Worm (Caenorhabditis elegans) whole organism, L1 larva: Measurements from ENCODE around the gene Y69A2AR.32.
A peak's percentile ranks its signal among the peaks of the same experiment; 100 is the strongest.

ENCODE experiments used
- C04F5.9 ChIP-seq: sonication (generic microtip); optimal IDR thresholded peaks from 2 replicates; lab custom pipeline; 2016; ENCODE audit warnings: missing genetic modification characterization, missing compliant biosample characterization
- F16B12.6 ChIP-seq: fragments of 150-350 bp; optimal IDR thresholded peaks from 2 replicates; lab custom pipeline; 2014; ENCODE audit warnings: missing biosample characterization, missing genetic modification characterization
- Y116A8C.19 ChIP-seq: sonication (generic microtip); optimal IDR thresholded peaks from 2 replicates; lab custom pipeline; 2016; ENCODE audit warnings: missing compliant biosample characterization, missing genetic modification characterization, borderline replicate concordance
- ama-1 ChIP-seq: fragments of 150-350 bp; optimal IDR thresholded peaks from 2 replicates; lab custom pipeline; 2014
- blmp-1 ChIP-seq: fragments of 150-350 bp; optimal IDR thresholded peaks from 2 replicates; lab custom pipeline; 2014; ENCODE audit warnings: missing biosample characterization, missing genetic modification characterization
- ces-1 ChIP-seq: fragments of 150-350 bp; optimal IDR thresholded peaks from 2 replicates; lab custom pipeline; 2014; ENCODE audit warnings: missing biosample characterization, missing genetic modification reagents, missing genetic modification characterization
- dsc-1 ChIP-seq: sonication (generic microtip); optimal IDR thresholded peaks from 2 replicates; lab custom pipeline; 2016; ENCODE audit warnings: mild to moderate bottlenecking, missing genetic modification characterization, missing compliant biosample characterization
- efl-1 ChIP-seq, 4 experiments: fragments of 150-350 bp; optimal IDR thresholded peaks in 3 of 4; peaks in 1 of 4; 1 replicate in 1 of 4; 2 replicates in 3 of 4; lab custom pipeline; 2014; ENCODE audit warnings: missing biosample characterization in 2 of 4, missing genetic modification characterization in 2 of 4, missing genetic modification reagents in 2 of 4
- egl-27 ChIP-seq, 2 experiments: fragments of 150-350 bp in 1 of 2; sonication (generic microtip); optimal IDR thresholded peaks; 3 replicates each; lab custom pipeline; 2017 to 2018; ENCODE audit warnings: missing biosample characterization in 2 of 2, missing genetic modification characterization in 2 of 2, missing genetic modification reagents in 2 of 2
- elt-2 ChIP-seq: sonication (generic microtip); optimal IDR thresholded peaks from 2 replicates; lab custom pipeline; 2016; ENCODE audit warnings: missing genetic modification characterization, mild to moderate bottlenecking, inconsistent platforms, missing compliant biosample characterization, missing genetic modification reagents
- elt-3 ChIP-seq, 6 experiments: fragments of 150-350 bp in 1 of 6; sonication (generic microtip); optimal IDR thresholded peaks; 2 replicates each; lab custom pipeline; 2017 to 2018; ENCODE audit warnings: missing biosample characterization in 6 of 6, missing genetic modification characterization in 6 of 6, inconsistent platforms in 1 of 6
- fkh-4 ChIP-seq: sonication (generic microtip); optimal IDR thresholded peaks from 2 replicates; lab custom pipeline; 2016; ENCODE audit warnings: missing compliant biosample characterization, missing genetic modification characterization, borderline replicate concordance
- fkh-8 ChIP-seq: sonication (generic microtip); optimal IDR thresholded peaks from 2 replicates; lab custom pipeline; 2016; ENCODE audit warnings: mild to moderate bottlenecking, missing genetic modification characterization, missing compliant biosample characterization
- fos-1 ChIP-seq: fragments of 150-350 bp; optimal IDR thresholded peaks from 2 replicates; lab custom pipeline; 2014; ENCODE audit warnings: missing biosample characterization, missing genetic modification characterization
- hlh-17 ChIP-seq: fragments of 200-800 bp; sonication (Bioruptor generic); optimal IDR thresholded peaks from 2 replicates; lab custom pipeline; 2018; ENCODE audit warnings: missing genetic modification characterization, mild to moderate bottlenecking, missing compliant biosample characterization, moderate library complexity, borderline replicate concordance
- jun-1 ChIP-seq: fragments of 150-350 bp; optimal IDR thresholded peaks from 2 replicates; lab custom pipeline; 2014; ENCODE audit warnings: missing biosample characterization, missing genetic modification reagents, missing genetic modification characterization
- lin-14 ChIP-seq: fragments of 200-800 bp; sonication (Bioruptor generic); optimal IDR thresholded peaks from 2 replicates; lab custom pipeline; 2018; ENCODE audit warnings: mild to moderate bottlenecking, missing genetic modification characterization, moderate library complexity, missing compliant biosample characterization
- lin-15B ChIP-seq: fragments of 150-350 bp; sonication (generic microtip); optimal IDR thresholded peaks from 3 replicates; lab custom pipeline; 2014; ENCODE audit warnings: missing biosample characterization, missing genetic modification characterization
- lin-35 ChIP-seq, 2 experiments: fragments of 150-350 bp; optimal IDR thresholded peaks; 2 replicates each; lab custom pipeline; 2014; ENCODE audit warnings: missing biosample characterization in 2 of 2, missing genetic modification characterization in 2 of 2, missing genetic modification reagents in 2 of 2
- lin-39 ChIP-seq: fragments of 150-350 bp; optimal IDR thresholded peaks from 2 replicates; lab custom pipeline; 2014; ENCODE audit warnings: missing biosample characterization, missing genetic modification reagents, missing genetic modification characterization
- lsy-2 ChIP-seq, 2 experiments: fragments of 150-350 bp; optimal IDR thresholded peaks; 2 replicates each; lab custom pipeline; 2014; ENCODE audit warnings: missing biosample characterization in 2 of 2, missing genetic modification characterization in 2 of 2
- mdl-1 ChIP-seq, 2 experiments: fragments of 150-350 bp; optimal IDR thresholded peaks; 2 replicates each; lab custom pipeline; 2014 to 2017; ENCODE audit warnings: missing biosample characterization in 2 of 2, missing genetic modification characterization in 2 of 2, inconsistent platforms in 1 of 2
- mef-2 ChIP-seq: fragments of 150-350 bp; optimal IDR thresholded peaks from 2 replicates; lab custom pipeline; 2014; ENCODE audit warnings: missing biosample characterization, missing genetic modification characterization
- nhr-11 ChIP-seq: fragments of 150-350 bp; optimal IDR thresholded peaks from 2 replicates; lab custom pipeline; 2014; ENCODE audit warnings: missing biosample characterization, missing genetic modification characterization
- nhr-19 ChIP-seq: fragments of 200-800 bp; sonication (Bioruptor generic); conservative IDR thresholded peaks from 2 replicates; pipeline ENCODE4 v1.3.6; 2022; ENCODE audit warnings: missing genetic modification characterization, missing compliant biosample characterization
- nhr-20 ChIP-seq: sonication (generic microtip); optimal IDR thresholded peaks from 2 replicates; lab custom pipeline; 2016; ENCODE audit warnings: mild to moderate bottlenecking, missing genetic modification characterization, missing compliant biosample characterization
- nhr-237 ChIP-seq: fragments of 150-350 bp; optimal IDR thresholded peaks from 2 replicates; lab custom pipeline; 2014; ENCODE audit warnings: missing biosample characterization, missing genetic modification characterization
- nhr-47 ChIP-seq: sonication (generic microtip); optimal IDR thresholded peaks from 2 replicates; lab custom pipeline; 2016; ENCODE audit warnings: mild to moderate bottlenecking, missing genetic modification characterization, moderate library complexity, missing compliant biosample characterization
- nhr-76 ChIP-seq: sonication (generic microtip); optimal IDR thresholded peaks from 2 replicates; lab custom pipeline; 2017; ENCODE audit warnings: missing biosample characterization, missing genetic modification characterization
- nhr-77 ChIP-seq: fragments of 150-350 bp; optimal IDR thresholded peaks from 2 replicates; lab custom pipeline; 2014; ENCODE audit warnings: missing biosample characterization, missing genetic modification characterization
- nhr-85 ChIP-seq: sonication (generic microtip); peaks from one replicate; lab custom pipeline; 2016; ENCODE audit warnings: missing genetic modification characterization, inconsistent platforms, missing compliant biosample characterization
- nhr-90 ChIP-seq: sonication (generic microtip); optimal IDR thresholded peaks from 2 replicates; lab custom pipeline; 2016; ENCODE audit warnings: mild to moderate bottlenecking, missing genetic modification characterization, missing compliant biosample characterization; ENCODE audit not compliant: poor library complexity
- skn-1 ChIP-seq: fragments of 150-350 bp; optimal IDR thresholded peaks from 2 replicates; lab custom pipeline; 2014; ENCODE audit warnings: missing biosample characterization, missing genetic modification characterization
- snu-23 ChIP-seq: sonication (generic microtip); optimal IDR thresholded peaks from 2 replicates; lab custom pipeline; 2016; ENCODE audit warnings: missing genetic modification characterization, missing compliant biosample characterization
- sptf-1 ChIP-seq: fragments of 150-350 bp; optimal IDR thresholded peaks from 2 replicates; lab custom pipeline; 2014; ENCODE audit warnings: missing biosample characterization, missing genetic modification characterization
- sup-37 ChIP-seq: fragments of 200-800 bp; sonication (Bioruptor generic); optimal IDR thresholded peaks from 2 replicates; lab custom pipeline; 2018; ENCODE audit warnings: mild to moderate bottlenecking, missing genetic modification characterization, missing compliant biosample characterization
- swsn-7 ChIP-seq: sonication (generic microtip); optimal IDR thresholded peaks from 2 replicates; lab custom pipeline; 2016; ENCODE audit warnings: missing genetic modification characterization, missing compliant biosample characterization
- tbx-2 ChIP-seq: sonication (generic microtip); optimal IDR thresholded peaks from 2 replicates; lab custom pipeline; 2016; ENCODE audit warnings: missing genetic modification characterization, missing compliant biosample characterization
- tlp-1 ChIP-seq: fragments of 150-350 bp; optimal IDR thresholded peaks from 2 replicates; lab custom pipeline; 2014; ENCODE audit warnings: missing biosample characterization, missing genetic modification characterization
- unc-130 ChIP-seq: fragments of 150-350 bp; optimal IDR thresholded peaks from 2 replicates; lab custom pipeline; 2017; ENCODE audit warnings: missing biosample characterization, missing genetic modification characterization, inconsistent platforms
- unc-62 ChIP-seq: fragments of 150-350 bp; optimal IDR thresholded peaks from 2 replicates; lab custom pipeline; 2014; ENCODE audit warnings: missing biosample characterization, missing genetic modification reagents, missing genetic modification characterization
- unc-86 ChIP-seq: sonication (generic microtip); optimal IDR thresholded peaks from 2 replicates; lab custom pipeline; 2016; ENCODE audit warnings: missing genetic modification characterization, missing compliant biosample characterization
- unc-98 ChIP-seq: fragments of 200-800 bp; sonication (Bioruptor generic); IDR thresholded peaks from 2 replicates; pipeline ENCODE4 v1.3.6; 2022; ENCODE audit warnings: missing genetic modification characterization, missing compliant biosample characterization
- vab-15 ChIP-seq: sonication (generic microtip); optimal IDR thresholded peaks from 2 replicates; lab custom pipeline; 2017; ENCODE audit warnings: missing genotype, mild to moderate bottlenecking, missing genetic modification characterization, missing compliant biosample characterization
- ztf-11 ChIP-seq, 2 experiments: sonication (generic microtip); optimal IDR thresholded peaks; 2 replicates each; lab custom pipeline; 2016 to 2017; ENCODE audit warnings: missing genetic modification characterization in 2 of 2, missing biosample characterization in 1 of 2, missing compliant biosample characterization in 1 of 2
- ztf-4 ChIP-seq: fragments of 150-350 bp; optimal IDR thresholded peaks from 2 replicates; lab custom pipeline; 2014; ENCODE audit warnings: missing biosample characterization, missing genetic modification characterization

The Y69A2AR.32 gene

DNA sequence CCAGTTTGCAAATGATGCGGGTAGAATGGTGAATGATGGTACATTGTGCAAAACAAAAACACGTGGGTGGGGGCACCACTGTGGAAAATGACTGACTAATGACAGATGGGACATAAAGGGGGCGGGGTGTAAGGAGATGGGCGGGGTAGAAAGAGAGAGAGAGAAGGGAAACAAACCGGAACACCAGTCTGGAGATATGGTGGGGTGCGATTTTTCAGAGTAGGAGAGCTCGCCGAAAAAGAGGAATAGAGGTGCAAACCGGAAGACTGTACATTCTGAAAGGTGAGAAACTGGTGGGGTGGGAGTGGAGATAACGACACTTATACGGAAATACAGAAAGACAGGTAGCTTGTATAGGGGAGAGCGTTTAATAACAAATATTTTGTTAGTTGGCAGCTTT is 17.9 kb downstream of the Y69A2AR.32 start, which contains the start of gene ngn-1:
Gene ngn-1, minus strand, starts transcription at position 101 of the 400 bp plus-strand sequence.
- TF ChIP-seq egl-27 (tag; optimal IDR thresholded peaks at IDR 0.05; lab: Kevin White, UChicago) (no peak), elt-3 (tag; optimal IDR thresholded peaks at IDR 0.05; lab: Kevin White, UChicago) (no peak), fkh-4 (no peak), ces-1 (GFP tag; lab: Kevin White, UChicago) (no peak), nhr-77 (no peak), nhr-20 (tag; lab: Kevin White, UChicago) (no peak), blmp-1 (tag; lab: Kevin White, UChicago) (no peak), sup-37 (GFP tag; lab: Kevin White, UChicago) (no peak), sptf-1 (tag; lab: Kevin White, UChicago) (no peak), jun-1 (no peak), elt-2 (no peak), Y116A8C.19 (tag; lab: Kevin White, UChicago) (no peak), lsy-2 (tag; optimal IDR thresholded peaks at IDR 0.05; lab: Kevin White, UChicago) (no peak), F16B12.6 (no peak), unc-130 (tag; lab: Kevin White, UChicago) (no peak), lin-14 (GFP tag; lab: Kevin White, UChicago) (no peak), unc-62 (GFP tag; lab: Kevin White, UChicago) (no peak), mef-2 (tag; lab: Kevin White, UChicago) (no peak)

DNA sequence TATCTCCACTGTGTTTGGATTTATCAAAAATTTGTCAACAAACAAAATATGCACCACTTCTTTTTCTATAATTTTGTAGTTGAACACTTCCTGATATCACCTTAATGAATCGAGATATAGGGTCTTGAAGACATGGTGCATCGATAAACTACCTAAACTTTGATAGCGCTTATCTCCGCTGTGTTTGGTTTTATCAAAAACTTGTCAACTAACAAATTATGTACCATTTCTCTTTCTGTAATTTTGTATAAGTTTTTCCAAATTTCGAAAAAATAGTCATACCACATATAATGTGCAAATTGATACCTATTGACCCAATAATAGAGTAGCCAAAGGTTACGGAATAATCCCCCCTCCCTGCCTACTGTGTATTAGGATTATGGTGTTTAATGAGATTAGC is 19.9 kb downstream of the Y69A2AR.32 start:
- TF ChIP-seq nhr-85 (tag; lab: Kevin White, UChicago) (no peak), Y116A8C.19 (tag; lab: Kevin White, UChicago) (no peak)

DNA sequence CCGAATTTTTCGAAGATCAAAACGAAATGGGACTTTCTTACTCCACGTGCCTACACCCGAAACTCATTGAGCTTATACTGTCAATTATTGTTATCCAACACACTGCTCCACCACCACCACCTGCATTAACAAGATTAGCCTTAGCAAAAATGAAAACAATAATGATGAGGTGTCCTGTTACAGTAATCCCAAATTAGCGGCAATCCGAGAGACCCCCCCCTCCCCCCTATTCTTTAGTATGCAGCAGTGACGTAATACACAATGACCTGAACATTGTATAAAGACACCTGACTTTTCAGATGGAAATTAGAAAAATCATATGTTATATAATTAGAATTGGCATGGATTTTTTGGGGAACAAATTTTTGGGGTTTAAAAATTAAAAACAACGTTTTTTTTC is 24.8 kb downstream of the Y69A2AR.32 start:
- TF ChIP-seq lin-15B = no peak
- TF ChIP-seq unc-86 (tag; lab: Kevin White, UChicago) = no peak
- TF ChIP-seq ztf-4 (tag; lab: Kevin White, UChicago) = no peak
- no peak for TF ChIP-seq elt-2
- TF ChIP-seq F16B12.6 = no peak
- TF ChIP-seq lin-35 (GFP tag; optimal IDR thresholded peaks at IDR 0.05; lab: Kevin White, UChicago) = no peak
- no peak for TF ChIP-seq fkh-8
- TF ChIP-seq nhr-19 = no peak
- no peak for TF ChIP-seq vab-15 (tag; lab: Kevin White, UChicago)
- no peak for TF ChIP-seq lin-14 (GFP tag; lab: Kevin White, UChicago)
- TF ChIP-seq snu-23 (GFP tag; lab: Kevin White, UChicago) = no peak
- TF ChIP-seq nhr-76 (tag; lab: Kevin White, UChicago) = no peak
- TF ChIP-seq ztf-11 (tag; optimal IDR thresholded peaks at IDR 0.05; lab: Kevin White, UChicago) = no peak
- TF ChIP-seq skn-1 (tag; lab: Kevin White, UChicago) = no peak
- no peak for TF ChIP-seq nhr-90 (tag; lab: Kevin White, UChicago)
- no peak for TF ChIP-seq elt-3 (tag; optimal IDR thresholded peaks at IDR 0.05; lab: Kevin White, UChicago)
- TF ChIP-seq fkh-4 = no peak
- TF ChIP-seq ces-1 (GFP tag; lab: Kevin White, UChicago) = no peak

DNA sequence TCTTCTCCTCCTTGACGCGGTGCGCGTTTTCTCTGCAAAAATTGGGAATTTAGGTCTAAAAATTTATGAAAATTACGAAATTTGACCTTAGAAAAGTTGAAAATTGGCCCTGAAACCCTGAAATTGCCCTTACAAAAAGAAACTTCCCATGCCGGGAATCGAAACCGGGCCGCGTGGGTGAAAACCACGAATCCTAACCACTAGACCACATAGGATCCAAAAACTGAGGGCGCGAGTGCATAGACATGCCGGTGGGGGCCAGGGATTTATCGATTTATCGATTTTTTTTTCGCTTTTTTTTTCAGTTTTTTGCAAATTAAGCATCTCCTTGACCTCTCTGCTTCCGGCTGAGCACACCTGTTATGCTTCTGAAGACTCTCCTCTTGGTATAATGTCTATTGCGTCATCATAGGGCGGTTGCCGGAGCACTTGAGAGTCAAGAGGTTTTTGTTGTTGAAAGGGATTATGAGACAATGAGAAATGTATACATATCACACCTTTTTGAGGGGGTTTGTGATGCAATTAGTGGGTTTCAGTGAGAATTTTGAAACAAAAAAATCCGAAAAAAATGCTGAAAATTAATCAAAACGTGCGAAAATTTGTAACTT is 29.5 kb downstream of the Y69A2AR.32 start:
- TF ChIP-seq lin-39 (no peak), swsn-7 (tag; lab: Kevin White, UChicago) (peak; percentile 43), skn-1 (tag; lab: Kevin White, UChicago) (peak; percentile 29), ama-1 (lab: Kevin White, UChicago) (no peak), vab-15 (tag; lab: Kevin White, UChicago) (no peak), nhr-237 (no peak), unc-98 (GFP tag; lab: Robert Waterston, UW) (no peak), nhr-11 (no peak), nhr-47 (tag; lab: Kevin White, UChicago) (peak; percentile 61), blmp-1 (tag; lab: Kevin White, UChicago) (no peak), mdl-1 (tag; optimal IDR thresholded peaks at IDR 0.05; lab: Kevin White, UChicago) (peak in 1 of 2 experiments; percentile 8), tbx-2 (tag; lab: Kevin White, UChicago) (peak; percentile 24), tlp-1 (tag; lab: Kevin White, UChicago) (no peak), sptf-1 (tag; lab: Kevin White, UChicago) (no peak), ces-1 (GFP tag; lab: Kevin White, UChicago) (no peak), C04F5.9 (tag; lab: Kevin White, UChicago) (no peak), hlh-17 (no peak), ztf-11 (tag; optimal IDR thresholded peaks at IDR 0.05; lab: Kevin White, UChicago) (no peak), snu-23 (GFP tag; lab: Kevin White, UChicago) (peak; percentile 41), efl-1 (optimal IDR thresholded peaks at IDR 0.05; lab: Kevin White, UChicago) (peak in 1 of 2 experiments; percentile 42), efl-1 (GFP tag; optimal IDR thresholded peaks at IDR 0.05 in 1 of 2; lab: Kevin White, UChicago) (peak; percentile 46 to 93), lin-15B (no peak), dsc-1 (peak; percentile 59), fos-1 (tag; lab: Kevin White, UChicago) (no peak), egl-27 (tag; optimal IDR thresholded peaks at IDR 0.05; lab: Kevin White, UChicago) (no peak)
